Worm (Caenorhabditis elegans) whole organism, midembryonic: ENCODE data around the gene mct-4.

Experiments used
- T22C8.4 ChIP-seq: fragments of 200-800 bp; sonication (Bioruptor generic); IDR thresholded peaks from 2 replicates; pipeline ENCODE4 v1.3.6; 2022; ENCODE audit warnings: missing genetic modification characterization, missing compliant biosample characterization
- cog-1 ChIP-seq: sonication (generic microtip); optimal IDR thresholded peaks from 2 replicates; lab custom pipeline; 2016; ENCODE audit warnings: missing genetic modification characterization, missing compliant biosample characterization
- flt-1 ChIP-seq: fragments of 200-800 bp; sonication (Bioruptor generic); IDR thresholded peaks from 2 replicates; pipeline ENCODE4 v1.3.6; 2022; ENCODE audit warnings: missing genetic modification characterization, missing compliant biosample characterization
- klf-2 ChIP-seq: fragments of 200-800 bp; sonication (Bioruptor generic); conservative IDR thresholded peaks from 2 replicates; pipeline ENCODE4 v1.3.6; 2022; ENCODE audit warnings: missing genetic modification reagents, missing genetic modification characterization, missing compliant biosample characterization
- med-1 ChIP-seq: sonication (generic microtip); optimal IDR thresholded peaks from 2 replicates; lab custom pipeline; 2017; ENCODE audit warnings: missing genetic modification characterization, mild to moderate bottlenecking, missing compliant biosample characterization, antibody characterized with exemption, missing genetic modification reagents; ENCODE audit not compliant: insufficient read depth
- ref-1 ChIP-seq: fragments of 200-800 bp; sonication (Bioruptor generic); conservative IDR thresholded peaks from 2 replicates; pipeline ENCODE4 v1.3.6; 2022; ENCODE audit warnings: missing genetic modification reagents, missing genetic modification characterization, missing compliant biosample characterization
- tab-1 ChIP-seq: fragments of 200-800 bp; sonication (Bioruptor generic); IDR thresholded peaks from 2 replicates; pipeline ENCODE4 v1.3.6; 2022; ENCODE audit warnings: missing genetic modification characterization, missing compliant biosample characterization
- ztf-23 ChIP-seq: fragments of 200-800 bp; sonication (Bioruptor generic); IDR thresholded peaks from 2 replicates; pipeline ENCODE4 v1.3.6; 2022; ENCODE audit warnings: missing genetic modification reagents, missing genetic modification characterization, missing compliant biosample characterization
- ztf-29 ChIP-seq: fragments of 200-800 bp; sonication (Bioruptor generic); IDR thresholded peaks from 2 replicates; pipeline ENCODE4 v1.3.6; 2022; ENCODE audit warnings: missing genetic modification reagents, missing genetic modification characterization, missing compliant biosample characterization

The mct-4 gene

DNA sequence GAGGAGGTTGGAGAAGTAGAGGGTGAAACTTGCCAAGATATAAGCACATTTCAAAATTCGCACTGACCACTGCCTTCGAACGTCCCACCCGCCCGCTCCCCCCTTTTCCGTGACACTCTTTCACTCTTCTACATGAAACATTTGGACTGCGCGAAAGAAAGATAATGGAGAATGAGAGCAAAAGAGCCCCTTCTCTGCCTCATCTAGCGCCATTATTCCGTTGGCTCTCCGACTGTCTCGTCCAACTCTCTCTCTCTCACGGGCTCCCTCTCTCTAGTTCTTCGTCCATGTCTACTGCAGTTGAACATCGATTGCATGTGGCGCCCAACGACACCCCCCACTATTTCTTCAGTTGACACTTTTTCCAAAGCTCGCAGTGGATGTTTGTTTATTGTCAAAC is 3.4 kb upstream of the mct-4 start:
- TF ChIP-seq ref-1 (GFP tag; lab: Robert Waterston, UW), result no peak
- no peak for TF ChIP-seq cog-1 (tag; lab: Kevin White, UChicago)
- no peak for TF ChIP-seq flt-1
- no peak for TF ChIP-seq T22C8.4 (GFP tag; lab: Robert Waterston, UW)
- no peak for TF ChIP-seq ztf-23 (GFP tag; lab: Robert Waterston, UW)

DNA sequence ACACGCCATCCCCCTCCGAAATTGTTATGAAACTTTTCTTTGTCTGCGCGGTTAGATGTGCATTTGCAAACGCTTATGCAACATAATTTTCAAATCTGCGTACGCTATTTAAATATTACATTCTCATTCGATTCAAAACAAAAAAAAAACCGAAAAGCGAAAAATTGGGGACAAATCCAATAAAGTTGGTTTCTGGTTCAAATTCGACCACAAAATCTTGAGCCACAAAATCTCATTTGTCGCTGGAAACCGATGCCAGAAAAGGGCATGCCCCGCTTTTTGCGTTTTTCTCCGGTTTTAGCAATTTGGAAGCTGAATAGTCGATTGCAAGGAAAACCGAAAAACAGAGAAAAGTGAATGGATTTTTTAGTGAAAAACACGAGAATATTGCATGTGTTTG is 2.5 kb upstream of the mct-4 start:
- TF ChIP-seq T22C8.4 (GFP tag; lab: Robert Waterston, UW) (no peak), cog-1 (tag; lab: Kevin White, UChicago) (no peak), ref-1 (GFP tag; lab: Robert Waterston, UW) (no peak), klf-2 (GFP tag; lab: Robert Waterston, UW) (no peak), tab-1 (GFP tag; lab: Robert Waterston, UW) (no peak)

DNA sequence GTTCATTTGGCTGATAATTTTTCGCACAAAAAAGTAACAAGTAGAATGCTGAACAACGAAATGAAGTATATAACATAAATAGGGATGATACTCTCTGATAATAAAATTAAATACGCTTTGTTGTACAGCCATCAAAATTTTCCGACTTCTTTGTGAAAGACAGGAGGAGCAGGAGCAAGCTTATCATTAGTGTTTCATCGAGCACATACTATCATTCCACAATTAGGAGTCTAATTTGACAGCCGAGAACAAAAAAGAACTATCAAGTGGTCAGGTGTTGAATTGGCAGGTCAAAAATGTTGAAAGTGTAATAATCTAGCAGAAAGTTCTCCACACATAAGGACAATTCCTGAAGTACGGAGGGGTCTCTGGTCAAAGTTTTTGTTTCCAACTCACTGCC is 1.4 kb downstream of the mct-4 start:
- TF ChIP-seq ref-1 (GFP tag; lab: Robert Waterston, UW), result no peak
- no peak for TF ChIP-seq klf-2 (GFP tag; lab: Robert Waterston, UW)
- no peak for TF ChIP-seq med-1 (GFP tag; lab: Kevin White, UChicago)
- no peak for TF ChIP-seq T22C8.4 (GFP tag; lab: Robert Waterston, UW)

DNA sequence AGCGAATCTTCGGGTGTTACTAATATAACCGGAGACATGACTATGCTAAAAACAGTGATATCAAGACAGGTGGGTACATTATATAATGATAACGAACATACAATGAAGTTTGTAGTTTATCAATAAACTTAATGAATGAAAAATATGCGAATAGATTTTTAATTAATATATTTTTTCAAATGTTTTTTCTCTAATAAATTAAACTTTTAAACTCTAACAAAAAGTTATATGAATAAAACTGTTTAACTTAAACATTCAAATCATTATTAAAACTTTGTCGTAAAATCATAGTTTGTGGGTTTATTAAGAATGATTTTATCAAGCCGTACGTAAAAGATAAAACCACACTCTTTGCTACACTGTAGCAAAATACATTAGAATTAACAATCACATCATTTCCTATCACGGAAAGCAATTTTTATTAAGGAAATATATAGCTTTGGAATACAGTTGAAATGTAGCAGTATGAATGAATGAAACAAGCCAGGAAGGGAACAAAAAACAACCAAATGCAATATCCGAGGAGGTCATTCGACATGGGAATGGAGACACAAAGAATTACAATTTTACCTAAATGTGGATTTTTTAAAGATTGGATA is 8.5 kb downstream of the mct-4 start, which contains the start of gene K05B2.4:
Gene K05B2.4 (minus strand): TSS at position 51 of the 599 bp plus-strand sequence.
- no peak for TF ChIP-seq klf-2 (GFP tag; lab: Robert Waterston, UW)
- no peak for TF ChIP-seq med-1 (GFP tag; lab: Kevin White, UChicago)
- TF ChIP-seq ref-1 (GFP tag; lab: Robert Waterston, UW), result no peak

DNA sequence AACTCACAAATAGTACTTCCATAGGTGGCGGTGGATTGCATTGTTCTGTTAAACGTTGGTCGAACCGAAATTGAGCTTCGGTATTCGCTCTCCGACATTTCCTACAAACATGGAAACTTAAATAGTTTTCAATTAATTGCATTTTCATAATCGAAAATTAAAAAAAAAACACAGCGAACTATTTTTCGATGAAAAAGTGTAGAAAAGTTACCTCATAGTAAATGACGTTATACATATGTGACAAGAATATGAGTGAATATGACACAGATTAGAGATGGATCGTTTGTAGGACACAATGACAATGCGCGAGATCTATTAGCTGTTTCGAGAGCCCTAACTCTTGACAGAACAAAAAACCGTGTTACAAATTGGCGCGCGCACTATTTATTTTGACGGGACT is 13.7 kb downstream of the mct-4 start, which contains the start of gene ifa-4:
Gene ifa-4 (minus strand): TSS at position 101 of the 400 bp plus-strand sequence.
- TF ChIP-seq cog-1 (tag; lab: Kevin White, UChicago) (no peak), flt-1 (no peak), tab-1 (GFP tag; lab: Robert Waterston, UW) (no peak), T22C8.4 (GFP tag; lab: Robert Waterston, UW) (no peak), ref-1 (GFP tag; lab: Robert Waterston, UW) (no peak)

DNA sequence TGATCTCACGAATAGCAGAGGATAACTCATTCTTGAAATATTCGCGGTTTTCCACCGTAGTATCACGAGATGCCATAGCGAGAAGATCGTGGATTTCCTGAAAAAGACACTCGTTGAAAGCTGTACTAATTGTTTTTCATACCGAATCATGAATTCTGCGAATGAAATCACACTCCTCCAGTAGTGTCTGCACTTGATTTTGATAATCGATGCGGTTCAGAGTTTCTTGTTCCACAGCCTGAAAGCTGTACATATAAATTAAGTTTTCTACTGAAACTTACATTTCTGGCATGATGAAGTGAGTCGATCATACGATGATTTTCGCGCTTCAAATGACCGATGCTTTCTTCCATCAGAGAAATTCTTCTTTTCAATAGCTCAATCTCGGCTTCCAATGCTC is 15.1 kb downstream of the mct-4 start:
- TF ChIP-seq ztf-23 (GFP tag; lab: Robert Waterston, UW), result no peak
- TF ChIP-seq tab-1 (GFP tag; lab: Robert Waterston, UW), result no peak
- no peak for TF ChIP-seq med-1 (GFP tag; lab: Kevin White, UChicago)
- TF ChIP-seq ref-1 (GFP tag; lab: Robert Waterston, UW), result no peak
- no peak for TF ChIP-seq cog-1 (tag; lab: Kevin White, UChicago)
- no peak for TF ChIP-seq flt-1
- TF ChIP-seq ztf-29, result no peak
- TF ChIP-seq T22C8.4 (GFP tag; lab: Robert Waterston, UW), result no peak
- TF ChIP-seq klf-2 (GFP tag; lab: Robert Waterston, UW), result no peak

DNA sequence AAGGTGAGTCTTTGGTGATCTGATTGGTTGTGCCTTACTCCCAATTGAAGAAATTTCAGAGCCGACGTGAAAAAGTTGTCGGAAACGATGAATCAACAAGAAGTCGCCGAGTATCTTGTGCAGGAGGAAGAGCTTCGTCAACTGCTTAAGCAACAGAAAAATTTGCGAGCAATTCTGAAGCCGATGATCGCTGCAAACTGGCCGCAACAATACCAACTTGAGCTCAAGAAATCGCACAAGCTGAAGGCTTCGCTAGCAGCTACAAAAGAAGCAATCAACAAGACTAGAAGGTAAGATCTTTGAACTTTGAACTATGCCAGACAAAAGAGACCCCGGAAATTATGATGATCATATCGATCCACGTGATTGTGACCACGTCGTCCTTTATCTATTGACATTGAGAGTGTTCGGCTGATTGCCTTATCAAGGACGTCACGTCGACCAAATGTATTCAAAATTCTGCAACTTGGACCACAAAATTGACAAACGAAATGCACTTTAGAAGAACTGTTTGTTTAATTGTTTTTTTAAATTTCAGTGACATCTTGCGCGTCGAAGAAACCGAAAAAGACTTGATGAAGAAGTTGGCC is 18.2 kb downstream of the mct-4 start:
- no peak for TF ChIP-seq klf-2 (GFP tag; lab: Robert Waterston, UW)

DNA sequence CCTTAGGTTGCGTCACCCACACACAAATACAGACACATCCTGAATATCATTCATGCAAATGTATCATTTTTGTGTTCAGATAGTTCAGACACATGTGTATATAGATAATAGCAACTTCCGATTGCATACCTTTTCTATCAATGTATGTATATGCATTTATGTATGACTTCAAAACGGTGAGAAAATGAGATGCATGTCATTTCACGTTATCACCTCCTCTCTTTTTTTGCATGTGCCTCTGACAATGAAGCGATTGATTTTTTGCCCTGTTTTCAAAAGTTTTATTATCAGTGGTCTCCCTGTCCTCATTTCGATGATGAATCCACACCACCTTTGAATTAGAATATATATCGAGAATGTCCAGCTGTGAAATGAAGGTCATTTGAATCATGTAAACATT is 23.8 kb downstream of the mct-4 start, which contains the start of gene K05B2.2:
Gene K05B2.2 (plus strand): TSS at position 278 of the 400 bp plus-strand sequence.
- no peak for TF ChIP-seq cog-1 (tag; lab: Kevin White, UChicago)
- TF ChIP-seq ztf-29, result no peak
- no peak for TF ChIP-seq ztf-23 (GFP tag; lab: Robert Waterston, UW)

DNA sequence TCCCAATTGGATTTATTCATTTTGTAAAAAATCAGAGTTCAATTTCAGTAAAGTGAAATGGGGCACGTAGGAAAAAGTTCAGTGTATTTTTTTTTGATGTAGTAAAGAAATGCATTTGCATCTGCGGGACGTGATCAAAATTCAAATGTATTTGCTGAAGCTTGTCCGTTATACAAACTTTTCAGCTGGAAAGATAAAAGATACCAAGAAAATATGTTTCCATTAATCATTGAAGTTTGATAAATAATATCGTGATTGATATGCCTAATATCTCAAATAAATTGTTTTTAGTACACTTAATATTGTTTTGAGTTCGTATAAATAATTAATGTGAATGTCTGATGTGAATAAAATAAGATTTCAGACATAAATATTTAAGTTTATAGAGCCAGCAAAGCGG is 27.2 kb downstream of the mct-4 start:
- TF ChIP-seq ztf-29 (no peak), med-1 (GFP tag; lab: Kevin White, UChicago) (no peak), ref-1 (GFP tag; lab: Robert Waterston, UW) (no peak), tab-1 (GFP tag; lab: Robert Waterston, UW) (no peak)

DNA sequence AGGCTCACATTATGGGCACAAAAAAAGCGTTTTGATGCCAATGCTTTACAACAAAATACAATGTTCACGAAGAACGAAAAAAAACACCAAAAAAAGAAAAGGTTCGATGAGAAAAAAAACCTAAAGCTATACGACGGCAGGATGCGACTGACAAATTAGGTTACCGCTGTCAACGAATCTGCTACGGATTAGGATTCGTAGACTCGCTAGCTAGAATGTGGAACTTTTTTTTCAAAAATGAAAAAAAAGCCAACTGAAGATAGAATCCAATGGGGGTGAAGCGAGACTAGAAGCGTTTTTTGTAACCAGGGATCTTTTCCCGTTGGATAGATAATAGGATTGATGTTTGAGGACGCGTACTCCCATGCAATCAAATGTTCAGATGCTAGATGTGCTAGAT is 27.6 kb downstream of the mct-4 start:
- TF ChIP-seq ztf-23 (GFP tag; lab: Robert Waterston, UW), result no peak
- TF ChIP-seq flt-1, result no peak
- TF ChIP-seq med-1 (GFP tag; lab: Kevin White, UChicago), result no peak
- no peak for TF ChIP-seq ref-1 (GFP tag; lab: Robert Waterston, UW)
- TF ChIP-seq klf-2 (GFP tag; lab: Robert Waterston, UW), result no peak
- TF ChIP-seq tab-1 (GFP tag; lab: Robert Waterston, UW), result no peak
- TF ChIP-seq cog-1 (tag; lab: Kevin White, UChicago), result no peak
- TF ChIP-seq ztf-29, result no peak
- no peak for TF ChIP-seq T22C8.4 (GFP tag; lab: Robert Waterston, UW)

DNA sequence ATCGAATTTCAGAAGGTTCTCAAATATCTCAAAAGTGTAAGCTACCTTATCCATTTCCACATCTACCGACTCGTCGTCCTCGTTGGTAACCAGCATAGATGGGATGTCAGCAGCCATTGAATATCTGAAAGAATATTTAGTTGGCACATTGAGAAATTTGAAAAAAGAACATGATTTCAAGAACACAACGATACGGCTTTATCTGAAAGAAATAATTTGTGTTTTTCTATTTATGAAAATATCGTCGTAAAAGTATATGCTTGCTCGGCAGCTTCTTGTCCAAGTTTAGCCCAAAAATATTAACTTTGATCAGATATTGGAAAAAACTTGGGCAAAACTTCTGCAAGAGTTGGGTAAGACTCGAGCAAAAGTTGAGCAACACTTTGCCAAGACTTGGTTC is 28.9 kb downstream of the mct-4 start, which contains the start of gene T07F12.4:
Gene T07F12.4 (minus strand): TSS at position 130 of the 400 bp plus-strand sequence.
- no peak for TF ChIP-seq flt-1
